Fruit fly (Drosophila melanogaster): ENCODE measurements around the gene nis.
A peak's percentile ranks its signal among the peaks of the same experiment; 100 is the strongest.

The nis gene

dm6 chr2L:1629206-1629959, 42.4 kb upstream of the nis start (continued):
- TF ChIP-seq tin (GFP tag; optimal IDR thresholded peaks at IDR 0.05) = no peak
- TF ChIP-seq crol (GFP tag; IDR thresholded peaks at IDR 0.05) = peak; percentile 50; the same call in 1 of the 2 replicates
- peak; percentile 58 for TF ChIP-seq CoRest (tag; optimal IDR thresholded peaks at IDR 0.05)
- TF ChIP-seq slp2 (GFP tag; optimal IDR thresholded peaks at IDR 0.05) = peak; percentile 40
- TF ChIP-seq Mrtf (GFP tag; IDR thresholded peaks at IDR 0.05) = no peak
- TF ChIP-seq CG14014 (GFP tag; IDR thresholded peaks at IDR 0.05) = peak; percentile 72
- no peak for TF ChIP-seq CG1529 (GFP tag; optimal IDR thresholded peaks at IDR 0.05)
- TF ChIP-seq Sox102F (GFP tag; optimal IDR thresholded peaks at IDR 0.05) = peak; percentile 76
- TF ChIP-seq row (GFP tag; IDR thresholded peaks at IDR 0.05) = peak; percentile 81
- no peak for TF ChIP-seq CG16863 (GFP tag; optimal IDR thresholded peaks at IDR 0.05)
- peak; percentile 18 for TF ChIP-seq CrebB (tag; optimal IDR thresholded peaks at IDR 0.05)
- 0 out of 3 replicates have a peak, but pooled peaks have one; percentile 32 for TF ChIP-seq CG11560 (tag; IDR thresholded peaks at IDR 0.05)
- no peak for TF ChIP-seq CG7271 (tag; optimal IDR thresholded peaks at IDR 0.05)
- TF ChIP-seq CG11085 (GFP tag; IDR thresholded peaks at IDR 0.05) = no peak
- peak; percentile 24 for TF ChIP-seq CG1792 (GFP tag; optimal IDR thresholded peaks at IDR 0.05)
- TF ChIP-seq CG18011 (GFP tag; optimal IDR thresholded peaks at IDR 0.05) = no peak
- TF ChIP-seq CG6765 (GFP tag; optimal IDR thresholded peaks at IDR 0.05) = no peak
- no peak for TF ChIP-seq sr (GFP tag; IDR thresholded peaks at IDR 0.05)
- no peak for TF ChIP-seq hkb (optimal IDR thresholded peaks at IDR 0.05)
- peak; percentile 71 for TF ChIP-seq hkb (GFP tag; IDR thresholded peaks at IDR 0.05)
- TF ChIP-seq Bgb (GFP tag; IDR thresholded peaks at IDR 0.05; ENCODE audit: partially characterized antibody) = no peak
- no peak for TF ChIP-seq ac (GFP tag; optimal IDR thresholded peaks at IDR 0.05)
- TF ChIP-seq zfh1 (GFP tag; IDR thresholded peaks at IDR 0.05) = peak; percentile 46; the same call in 1 of the 3 replicates
- TF ChIP-seq Atf3 (GFP tag; optimal IDR thresholded peaks at IDR 0.05) = no peak
- TF ChIP-seq repo (GFP tag; optimal IDR thresholded peaks at IDR 0.05) = no peak
- TF ChIP-seq bsh (GFP tag; optimal IDR thresholded peaks at IDR 0.05) = peak in 1 of 2 experiments; percentile 26
- TF ChIP-seq Bteb2 (GFP tag; optimal IDR thresholded peaks at IDR 0.05) = peak; percentile 14
- no peak for TF ChIP-seq HLHmδ (GFP tag; optimal IDR thresholded peaks at IDR 0.05)
- peak; percentile 65 for TF ChIP-seq sens (GFP tag)
- no peak for TF ChIP-seq CG30020 (tag; optimal IDR thresholded peaks at IDR 0.05)
- peak; percentile 30; the same call in 1 of the 2 replicates for TF ChIP-seq CG4730 (GFP tag; IDR thresholded peaks at IDR 0.05)
- no peak for TF ChIP-seq CG10462 (GFP tag; optimal IDR thresholded peaks at IDR 0.05)
- TF ChIP-seq gcm2 (GFP tag; optimal IDR thresholded peaks at IDR 0.05) = peak; percentile 9
- no peak for TF ChIP-seq peb (GFP tag; IDR thresholded peaks at IDR 0.05)
- TF ChIP-seq CG14710 (tag; optimal IDR thresholded peaks at IDR 0.05) = no peak
- TF ChIP-seq CG8478 (optimal IDR thresholded peaks at IDR 0.05) = no peak
- no peak for TF ChIP-seq sqz (GFP tag; optimal IDR thresholded peaks at IDR 0.05)
- peak; percentile 83 for TF ChIP-seq so (GFP tag; IDR thresholded peaks at IDR 0.05)
- TF ChIP-seq run (tag; optimal IDR thresholded peaks at IDR 0.05) = no peak
- TF ChIP-seq CG6854 (GFP tag; optimal IDR thresholded peaks at IDR 0.05) = no peak
- TF ChIP-seq Ada2b (GFP tag; IDR thresholded peaks at IDR 0.05) = peak; percentile 73
- no peak for TF ChIP-seq p53 (GFP tag; optimal IDR thresholded peaks at IDR 0.05)
- TF ChIP-seq CG13424 (tag; optimal IDR thresholded peaks at IDR 0.05) = peak; percentile 59
- no peak for TF ChIP-seq CG13775 (GFP tag; optimal IDR thresholded peaks at IDR 0.05)
- peak; percentile 62 for TF ChIP-seq CG10209 (GFP tag; optimal IDR thresholded peaks at IDR 0.05)
- TF ChIP-seq CG9876 (GFP tag; optimal IDR thresholded peaks at IDR 0.05) = no peak
- no peak for TF ChIP-seq CG10565 (GFP tag; optimal IDR thresholded peaks at IDR 0.05)
- peak in 1 of 2 experiments; percentile 7 for TF ChIP-seq eve (GFP tag; optimal IDR thresholded peaks at IDR 0.05)
- TF ChIP-seq CG17802 (tag; optimal IDR thresholded peaks at IDR 0.05) = no peak
- no peak for TF ChIP-seq CG11398 (GFP tag; optimal IDR thresholded peaks at IDR 0.05)
- TF ChIP-seq CG10366 (GFP tag; IDR thresholded peaks at IDR 0.05) = peak; percentile 64; the same call in 1 of the 2 replicates
